Fruit fly (Drosophila melanogaster) whole organism, embryonic: ENCODE data around the gene CG12017.

Experiments
- Awh ChIP-seq: fragments of 200-800 bp; sonication (Bioruptor generic); IDR thresholded peaks from 2 replicates; pipeline ENCODE4, ENCODE4 v1.3.6; 2022; ENCODE audit warnings: missing biosample characterization, missing genetic modification characterization
- CG10267 ChIP-seq: fragments of 200-800 bp; sonication (Bioruptor generic); optimal IDR thresholded peaks from 2 replicates; lab custom pipeline; 2018; ENCODE audit warnings: missing biosample characterization, mild to moderate bottlenecking, missing genetic modification characterization, moderate library complexity
- CG11085 ChIP-seq: fragments of 200-800 bp; sonication (Bioruptor generic); IDR thresholded peaks from 2 replicates; pipeline ENCODE4 v1.3.6; 2022; ENCODE audit warnings: missing biosample characterization, missing genetic modification characterization
- CG12104 ChIP-seq: fragments of 200-800 bp; sonication (Bioruptor generic); optimal IDR thresholded peaks from 3 replicates; lab custom pipeline; 2016; ENCODE audit warnings: missing biosample characterization, missing genetic modification characterization
- CG12219 ChIP-seq: fragments of 200-800 bp; sonication (Bioruptor generic); optimal IDR thresholded peaks from 3 replicates; lab custom pipeline; 2018; ENCODE audit warnings: missing biosample characterization, mild to moderate bottlenecking, missing genetic modification characterization
- CG12659 ChIP-seq: fragments of 200-800 bp; sonication (Bioruptor generic); optimal IDR thresholded peaks from 3 replicates; lab custom pipeline; 2017; ENCODE audit warnings: mild to moderate bottlenecking, missing biosample characterization, missing genetic modification reagents, missing genetic modification characterization
- CG14441 ChIP-seq: fragments of 200-800 bp; sonication (Bioruptor generic); IDR thresholded peaks from 2 replicates; pipeline ENCODE4 v1.3.6; 2022; ENCODE audit warnings: missing biosample characterization, missing genetic modification characterization
- CG1602 ChIP-seq: fragments of 200-800 bp; sonication (Bioruptor generic); optimal IDR thresholded peaks from 3 replicates; lab custom pipeline; 2016; ENCODE audit warnings: missing biosample characterization, missing genetic modification characterization
- CG1603 ChIP-seq: fragments of 200-800 bp; sonication (Bioruptor generic); optimal IDR thresholded peaks from 2 replicates; lab custom pipeline; 2019; ENCODE audit warnings: missing biosample characterization, mild to moderate bottlenecking, missing genetic modification characterization, moderate library complexity
- CG17361 ChIP-seq: fragments of 200-800 bp; sonication (Bioruptor generic); IDR thresholded peaks from 3 replicates; pipeline ENCODE4 v1.3.6; 2022; ENCODE audit warnings: missing biosample characterization, missing genetic modification characterization
- CG17568 ChIP-seq: fragments of 200-800 bp; sonication (Bioruptor generic); optimal IDR thresholded peaks from 2 replicates; lab custom pipeline; 2018; ENCODE audit warnings: missing biosample characterization, mild to moderate bottlenecking, missing genetic modification characterization, moderate library complexity
- CG17912 ChIP-seq: fragments of 200-800 bp; sonication (Bioruptor generic); optimal IDR thresholded peaks from 2 replicates; lab custom pipeline; 2018; ENCODE audit warnings: missing biosample characterization, mild to moderate bottlenecking, missing genetic modification characterization
- CG30403 ChIP-seq: fragments of 200-800 bp; sonication (Bioruptor generic); optimal IDR thresholded peaks from 3 replicates; lab custom pipeline; 2016; ENCODE audit warnings: missing biosample characterization, missing genetic modification characterization
- CG31388 ChIP-seq: fragments of 200-800 bp; sonication (Bioruptor generic); optimal IDR thresholded peaks from 2 replicates; lab custom pipeline; 2016; ENCODE audit warnings: missing biosample characterization, missing genetic modification characterization
- CG32767 ChIP-seq: fragments of 200-800 bp; sonication (Bioruptor generic); IDR thresholded peaks from 2 replicates; pipeline ENCODE4 v1.3.6; 2022; ENCODE audit warnings: missing biosample characterization, missing genetic modification characterization
- CG34224 ChIP-seq: fragments of 200-800 bp; sonication (Bioruptor generic); IDR thresholded peaks from 3 replicates; pipeline ENCODE4 v1.3.6; 2022; ENCODE audit warnings: missing biosample characterization, missing genetic modification characterization; ENCODE audit not compliant: partially characterized antibody
- CG42726 ChIP-seq: fragments of 200-800 bp; sonication (Bioruptor generic); IDR thresholded peaks from 2 replicates; pipeline ENCODE4 v1.3.6; 2022; ENCODE audit warnings: missing biosample characterization, missing genetic modification characterization; ENCODE audit not compliant: partially characterized antibody
- CG4730 ChIP-seq: fragments of 200-800 bp; sonication (Bioruptor generic); IDR thresholded peaks from 2 replicates; pipeline ENCODE4 v1.3.6; 2022; ENCODE audit warnings: missing biosample characterization, missing genetic modification characterization
- CG7786 ChIP-seq: fragments of 200-800 bp; sonication (Bioruptor generic); optimal IDR thresholded peaks from 2 replicates; lab custom pipeline; 2016; ENCODE audit warnings: missing biosample characterization, missing genetic modification characterization
- CG7987 ChIP-seq: fragments of 200-800 bp; sonication (Bioruptor generic); optimal IDR thresholded peaks from 2 replicates; lab custom pipeline; 2018; ENCODE audit warnings: missing biosample characterization, mild to moderate bottlenecking, missing genetic modification characterization, moderate library complexity
- CG8290 ChIP-seq, 3 experiments: fragments of 200-800 bp; sonication (Bioruptor generic); optimal IDR thresholded peaks; 2 replicates each; lab custom pipeline; 2016 to 2019; ENCODE audit warnings: missing biosample characterization in 3 of 3, missing genetic modification characterization in 3 of 3, mild to moderate bottlenecking in 2 of 3, moderate library complexity in 1 of 3
- CTCF ChIP-seq: fragments of 200-800 bp; sonication (Bioruptor generic); optimal IDR thresholded peaks from 2 replicates; lab custom pipeline; 2017; ENCODE audit warnings: missing biosample characterization, mild to moderate bottlenecking, missing genetic modification characterization, moderate library complexity
- Dref ChIP-seq: fragments of 200-800 bp; sonication (Bioruptor generic); IDR thresholded peaks from 2 replicates; pipeline ENCODE4 v1.3.6; 2022; ENCODE audit warnings: missing biosample characterization, missing genetic modification characterization
- Eip74EF ChIP-seq, 2 experiments: fragments of 200-800 bp in 1 of 2; fragments of >200 bp in 1 of 2; sonication (Bioruptor generic) in 1 of 2; optimal IDR thresholded peaks; 2 replicates each; lab custom pipeline; 2017 to 2019; ENCODE audit warnings: missing biosample characterization in 2 of 2, missing genetic modification characterization in 2 of 2, mild to moderate bottlenecking in 1 of 2, moderate library complexity in 1 of 2
- Fer3 ChIP-seq: fragments of 200-800 bp; sonication (Bioruptor generic); optimal IDR thresholded peaks from 2 replicates; lab custom pipeline; 2018; ENCODE audit warnings: missing biosample characterization, mild to moderate bottlenecking, missing genetic modification characterization, moderate library complexity
- GATAe ChIP-seq: fragments of 200-800 bp; sonication (Bioruptor generic); conservative IDR thresholded peaks from 2 replicates; pipeline ENCODE4 v1.3.6; 2022; ENCODE audit warnings: missing biosample characterization, missing genetic modification characterization
- Hand ChIP-seq: fragments of 200-800 bp; sonication (Bioruptor generic); optimal IDR thresholded peaks from 2 replicates; lab custom pipeline; 2017; ENCODE audit warnings: mild to moderate bottlenecking, missing biosample characterization, missing genetic modification reagents, missing genetic modification characterization
- MESR4 ChIP-seq: fragments of 200-800 bp; sonication (Bioruptor generic); optimal IDR thresholded peaks from 2 replicates; lab custom pipeline; 2018; ENCODE audit warnings: missing biosample characterization, mild to moderate bottlenecking, missing genetic modification characterization, moderate library complexity
- Nf-YB ChIP-seq: fragments of 200-800 bp; sonication (Bioruptor generic); optimal IDR thresholded peaks from 3 replicates; lab custom pipeline; 2019; ENCODE audit warnings: missing biosample characterization, mild to moderate bottlenecking, missing genetic modification characterization, moderate library complexity
- Rfx ChIP-seq: fragments of 200-800 bp; sonication (Bioruptor generic); IDR thresholded peaks from 2 replicates; pipeline ENCODE4 v1.3.6; 2022; ENCODE audit warnings: missing biosample characterization, missing genetic modification characterization
- Sry-δ ChIP-seq: fragments of 200-800 bp; sonication (Bioruptor generic); optimal IDR thresholded peaks from 2 replicates; lab custom pipeline; 2016; ENCODE audit warnings: missing biosample characterization, missing genetic modification characterization
- YL-1 ChIP-seq: fragments of 200-800 bp; sonication (Bioruptor generic); optimal IDR thresholded peaks from 3 replicates; lab custom pipeline; 2017; ENCODE audit warnings: missing biosample characterization, mild to moderate bottlenecking, missing genetic modification characterization
- ase ChIP-seq: fragments of 200-800 bp; sonication (Bioruptor generic); IDR thresholded peaks from 3 replicates; pipeline ENCODE4 v1.3.6; 2022; ENCODE audit warnings: missing biosample characterization, missing genetic modification characterization
- ash1 ChIP-seq: fragments of 200-800 bp; sonication (Bioruptor generic); optimal IDR thresholded peaks from 2 replicates; lab custom pipeline; 2018; ENCODE audit warnings: missing biosample characterization, mild to moderate bottlenecking, missing genetic modification characterization
- bsh ChIP-seq, 2 experiments: fragments of 200-800 bp; sonication (Bioruptor generic); optimal IDR thresholded peaks; 2 replicates each; lab custom pipeline; 2017 to 2018; ENCODE audit warnings: mild to moderate bottlenecking in 2 of 2, missing biosample characterization in 2 of 2, missing genetic modification characterization in 2 of 2, moderate library complexity in 1 of 2
- da ChIP-seq: fragments of 200-800 bp; sonication (Bioruptor generic); optimal IDR thresholded peaks from 2 replicates; lab custom pipeline; 2016; ENCODE audit warnings: missing biosample characterization, missing genetic modification characterization
- fd102C ChIP-seq: fragments of 200-800 bp; sonication (Bioruptor generic); optimal IDR thresholded peaks from 2 replicates; lab custom pipeline; 2018; ENCODE audit warnings: missing biosample characterization, mild to moderate bottlenecking, missing genetic modification characterization, moderate library complexity
- jigr1 ChIP-seq: fragments of 200-800 bp; sonication (Bioruptor generic); IDR thresholded peaks from 3 replicates; pipeline ENCODE4 v1.3.6; 2022; ENCODE audit warnings: missing biosample characterization, missing genetic modification characterization
- kah ChIP-seq: fragments of 200-800 bp; sonication (Bioruptor generic); optimal IDR thresholded peaks from 2 replicates; lab custom pipeline; 2018; ENCODE audit warnings: missing biosample characterization, mild to moderate bottlenecking, missing genetic modification characterization
- knrl ChIP-seq: fragments of 200-800 bp; sonication (Bioruptor generic); IDR thresholded peaks from 3 replicates; pipeline ENCODE4 v1.3.6; 2022; ENCODE audit warnings: missing biosample characterization, missing genetic modification characterization; ENCODE audit not compliant: partially characterized antibody
- nom ChIP-seq: fragments of 200-800 bp; sonication (Bioruptor generic); optimal IDR thresholded peaks from 2 replicates; lab custom pipeline; 2017; ENCODE audit warnings: missing biosample characterization, missing genetic modification characterization, mild to moderate bottlenecking, moderate library complexity, missing genetic modification reagents
- repo ChIP-seq: fragments of 200-800 bp; sonication (Bioruptor generic); optimal IDR thresholded peaks from 2 replicates; lab custom pipeline; 2016; ENCODE audit warnings: missing biosample characterization, missing genetic modification characterization
- ro ChIP-seq: fragments of 200-800 bp; sonication (Bioruptor generic); IDR thresholded peaks from 2 replicates; pipeline ENCODE4 v1.3.6; 2022; ENCODE audit warnings: missing biosample characterization, missing genetic modification characterization
- run ChIP-seq: fragments of 200-800 bp; sonication (Bioruptor generic); optimal IDR thresholded peaks from 3 replicates; lab custom pipeline; 2018; ENCODE audit warnings: missing biosample characterization, mild to moderate bottlenecking, missing genetic modification characterization
- slou ChIP-seq: fragments of 200-800 bp; sonication (Bioruptor generic); optimal IDR thresholded peaks from 3 replicates; lab custom pipeline; 2016; ENCODE audit warnings: missing biosample characterization, missing genetic modification characterization
- stwl ChIP-seq: fragments of 200-800 bp; sonication (Bioruptor generic); optimal IDR thresholded peaks from 3 replicates; lab custom pipeline; 2018; ENCODE audit warnings: missing biosample characterization, mild to moderate bottlenecking, missing genetic modification characterization, moderate library complexity
- tll ChIP-seq, 2 experiments: fragments of 200-800 bp in 1 of 2; fragments of >200 bp in 1 of 2; sonication (Bioruptor generic) in 1 of 2; optimal IDR thresholded peaks; 2 replicates each; lab custom pipeline; 2017 to 2019; ENCODE audit warnings: missing biosample characterization in 2 of 2, missing genetic modification characterization in 2 of 2, mild to moderate bottlenecking in 1 of 2, moderate library complexity in 1 of 2
- unc-4 ChIP-seq: fragments of 200-800 bp; sonication (Bioruptor generic); IDR thresholded peaks from 2 replicates; pipeline ENCODE4 v1.3.6; 2022; ENCODE audit warnings: missing biosample characterization, missing genetic modification characterization; ENCODE audit not compliant: partially characterized antibody
- usp ChIP-seq: fragments of >200 bp; optimal IDR thresholded peaks from 2 replicates; lab custom pipeline; 2017; ENCODE audit warnings: missing biosample characterization, missing genetic modification characterization
- zfh2 ChIP-seq: fragments of 200-800 bp; sonication (Bioruptor generic); optimal IDR thresholded peaks from 2 replicates; lab custom pipeline; 2016; ENCODE audit warnings: missing biosample characterization, missing genetic modification characterization

CG12017 gene

dm6 chr3L:3319223-3319643, 39.2 kb downstream of the CG12017 start, which contains the start of the genes PIG-C, CG12016 and Dpm2 (continued):
- TF ChIP-seq usp (GFP tag; lab: Kevin White, UChicago) (no peak), CG12659 (GFP tag; lab: Kevin White, UChicago) (peak; percentile 86), CG30403 (GFP tag; lab: Kevin White, UChicago) (peak; percentile 86), da (GFP tag; lab: Kevin White, UChicago) (peak; percentile 31), Hand (GFP tag; lab: Kevin White, UChicago) (no peak), CG17361 (GFP tag; lab: Robert Waterston, UW) (peak; percentile 79), ro (GFP tag; lab: Robert Waterston, UW) (no peak), tll (GFP tag; optimal IDR thresholded peaks at IDR 0.05; lab: Kevin White, UChicago) (peak; percentile 28 to 58), Eip74EF (GFP tag; optimal IDR thresholded peaks at IDR 0.05; lab: Kevin White, UChicago) (no peak), ash1 (GFP tag; lab: Kevin White, UChicago) (no peak), stwl (peak; percentile 92), CG10267 (tag; lab: Kevin White, UChicago) (peak; percentile 75), GATAe (GFP tag; lab: Robert Waterston, UW) (no peak), jigr1 (no peak), CG17568 (GFP tag; lab: Kevin White, UChicago) (no peak), Sry-δ (GFP tag; lab: Kevin White, UChicago) (peak; percentile 99), Awh (GFP tag; lab: Robert Waterston, UW) (no peak), CG42726 (peak; percentile 95), CG8290 (GFP tag; optimal IDR thresholded peaks at IDR 0.05; lab: Kevin White, UChicago) (peak; percentile 68), CG8290 (tag; optimal IDR thresholded peaks at IDR 0.05; lab: Kevin White, UChicago) (no peak), slou (GFP tag; lab: Kevin White, UChicago) (no peak), CG1603 (tag; lab: Kevin White, UChicago) (no peak), zfh2 (GFP tag; lab: Kevin White, UChicago) (peak; percentile 83), CTCF (no peak), run (no peak), repo (GFP tag; lab: Kevin White, UChicago) (peak; percentile 52), CG1602 (GFP tag; lab: Kevin White, UChicago) (peak; percentile 59), bsh (GFP tag; optimal IDR thresholded peaks at IDR 0.05; lab: Kevin White, UChicago) (peak in 1 of 2 experiments; percentile 43), Rfx (GFP tag; lab: Robert Waterston, UW) (peak; percentile 81), ase (GFP tag; lab: Robert Waterston, UW) (peak; percentile 50; the same call in 1 of the 3 replicates), CG31388 (GFP tag; lab: Kevin White, UChicago) (peak; percentile 25), CG4730 (GFP tag; lab: Robert Waterston, UW) (peak; percentile 49; the same call in 1 of the 2 replicates), YL-1 (GFP tag; lab: Kevin White, UChicago) (peak; percentile 38), CG17912 (GFP tag; lab: Kevin White, UChicago) (no peak), kah (GFP tag; lab: Kevin White, UChicago) (peak; percentile 33), CG34224 (GFP tag; lab: Robert Waterston, UW) (peak; percentile 94), knrl (GFP tag; lab: Robert Waterston, UW) (peak; percentile 98), nom (peak; percentile 24), CG12104 (peak; percentile 24), CG32767 (no peak), CG7987 (peak; percentile 23), CG7786 (GFP tag; lab: Kevin White, UChicago) (peak; percentile 71), CG11085 (GFP tag; lab: Robert Waterston, UW) (peak; percentile 54), Fer3 (tag; lab: Kevin White, UChicago) (peak; percentile 56), Dref (GFP tag; lab: Robert Waterston, UW) (peak; percentile 90), CG14441 (GFP tag; lab: Robert Waterston, UW) (peak; percentile 50; the same call in 1 of the 2 replicates), unc-4 (peak; percentile 98), Nf-YB (GFP tag; lab: Kevin White, UChicago) (no peak), CG12219 (no peak), MESR4 (GFP tag; lab: Kevin White, UChicago) (no peak), fd102C (GFP tag; lab: Kevin White, UChicago) (no peak)
